Worm (Caenorhabditis elegans): ENCODE measurements around the gene fbxa-5.
A peak's percentile ranks its signal among the peaks of the same experiment; 100 is the strongest.

- TF ChIP-seq pha-4 (GFP tag; IDR thresholded peaks at IDR 0.05) (no peak), pha-4 (tag; optimal IDR thresholded peaks at IDR 0.05) (no peak), unc-62 (GFP tag; optimal IDR thresholded peaks at IDR 0.05 in 1 of 2) (peak in 1 of 2 experiments; percentile 34), unc-62 (tag; optimal IDR thresholded peaks at IDR 0.05) (no peak), mep-1 (tag; optimal IDR thresholded peaks at IDR 0.05) (no peak), nhr-237 (tag; optimal IDR thresholded peaks at IDR 0.05) (no peak), egl-27 (tag; optimal IDR thresholded peaks at IDR 0.05) (no peak), F26F4.8 (GFP tag; conservative IDR thresholded peaks at IDR 0.05) (no peak)
These were observed 8.2 kb downstream of the fbxa-5 start, which contains the start of gene Y82E9BL.19 for ce11 chrIII:1331894-1332293.

Measured in whole organism, L4 larva.